Worm (Caenorhabditis elegans): ENCODE results near the gene ddx-15.

- no peak for TF ChIP-seq hlh-26 (GFP tag; conservative IDR thresholded peaks at IDR 0.05)
- TF ChIP-seq hmg-20 (GFP tag; IDR thresholded peaks at IDR 0.05), result no peak
- TF ChIP-seq dpl-1 (GFP tag; optimal IDR thresholded peaks at IDR 0.05), result no peak
- TF ChIP-seq ama-1 (optimal IDR thresholded peaks at IDR 0.05), result no peak
- TF ChIP-seq ama-1 (GFP tag; optimal IDR thresholded peaks at IDR 0.05), result no peak
- no peak for TF ChIP-seq ceh-58 (GFP tag; IDR thresholded peaks at IDR 0.05)
- TF ChIP-seq chd-7 (tag; optimal IDR thresholded peaks at IDR 0.05), result no peak
- TF ChIP-seq ZK185.1 (tag; optimal IDR thresholded peaks at IDR 0.05; ENCODE audit: poor library complexity, severe bottlenecking), result no peak
These were observed 43.7 kb upstream of the ddx-15 start, which contains the start of gene ckk-1 for ce11 chrIII:5635179-5635578.

All from whole organism, young adult.